Fruit fly (Drosophila melanogaster) whole organism, wandering third instar larva: Measurements from ENCODE around the gene CG32022.

Experiments
- Abd-B ChIP-seq: fragments of >200 bp; optimal IDR thresholded peaks from 2 replicates; lab custom pipeline; 2017; ENCODE audit warnings: missing biosample characterization, missing genetic modification characterization
- CG32264 ChIP-seq: fragments of 200-800 bp; sonication (Bioruptor generic); optimal IDR thresholded peaks from 2 replicates; lab custom pipeline; 2016; ENCODE audit warnings: missing biosample characterization, missing genetic modification characterization
- CG9705 ChIP-seq: fragments of 200-800 bp; sonication (Bioruptor generic); optimal IDR thresholded peaks from 2 replicates; lab custom pipeline; 2018; ENCODE audit warnings: missing biosample characterization, mild to moderate bottlenecking, missing genetic modification characterization
- CrebA ChIP-seq: fragments of 200-800 bp; sonication (Bioruptor generic); optimal IDR thresholded peaks from 2 replicates; lab custom pipeline; 2016; ENCODE audit warnings: missing biosample characterization, mild to moderate bottlenecking, missing genetic modification characterization, borderline replicate concordance
- Dfd ChIP-seq: fragments of >200 bp; optimal IDR thresholded peaks from 2 replicates; lab custom pipeline; 2017; ENCODE audit warnings: missing biosample characterization, missing genetic modification characterization
- Dif ChIP-seq: fragments of 200-275, 200-300 bp; sonication (Bioruptor generic); optimal IDR thresholded peaks from 2 replicates; lab custom pipeline; 2018; ENCODE audit warnings: missing biosample characterization, missing genetic modification characterization; ENCODE audit not compliant: partially characterized antibody
- GATAd ChIP-seq: sonication (Bioruptor generic); optimal IDR thresholded peaks from 2 replicates; lab custom pipeline; 2016; ENCODE audit warnings: missing biosample characterization, missing genetic modification characterization
- HLH106 ChIP-seq: fragments of 200-800 bp; optimal IDR thresholded peaks from 3 replicates; lab custom pipeline; 2019; ENCODE audit warnings: missing biosample characterization, mild to moderate bottlenecking, missing genetic modification characterization, moderate library complexity
- Hnf4 ChIP-seq: fragments of 200-800 bp; sonication (Bioruptor generic); optimal IDR thresholded peaks from 2 replicates; lab custom pipeline; 2016; ENCODE audit warnings: missing biosample characterization, mild to moderate bottlenecking, missing genetic modification characterization
- Hr78 ChIP-seq: fragments of >200 bp; optimal IDR thresholded peaks from 2 replicates; lab custom pipeline; 2017; ENCODE audit warnings: missing biosample characterization, missing genetic modification characterization
- Hr83 ChIP-seq: fragments of 200-300 bp; sonication (Bioruptor generic); optimal IDR thresholded peaks from 2 replicates; lab custom pipeline; 2016; ENCODE audit warnings: missing biosample characterization, mild to moderate bottlenecking, missing genetic modification characterization, moderate library complexity; ENCODE audit not compliant: poor library complexity, severe bottlenecking
- Jra ChIP-seq: sonication (Bioruptor generic); optimal IDR thresholded peaks from 2 replicates; lab custom pipeline; 2016; ENCODE audit warnings: missing biosample characterization, missing genetic modification characterization
- Mio ChIP-seq: sonication (Bioruptor generic); optimal IDR thresholded peaks from 2 replicates; lab custom pipeline; 2016; ENCODE audit warnings: missing biosample characterization, missing genetic modification characterization
- Myc ChIP-seq: fragments of >200 bp; optimal IDR thresholded peaks from 2 replicates; lab custom pipeline; 2017
- N ChIP-seq: fragments of >200 bp; optimal IDR thresholded peaks from 2 replicates; lab custom pipeline; 2018; ENCODE audit warnings: missing biosample characterization, missing external identifiers, missing genetic modification characterization
- OdsH ChIP-seq: fragments of 200-800 bp; sonication (Bioruptor generic); optimal IDR thresholded peaks from 2 replicates; lab custom pipeline; 2016; ENCODE audit warnings: missing biosample characterization, mild to moderate bottlenecking, missing genetic modification characterization
- Rel ChIP-seq, 2 experiments: fragments of 200-800 bp; sonication (Bioruptor generic) in 1 of 2; optimal IDR thresholded peaks; 2 replicates in 1 of 2; 3 replicates in 1 of 2; lab custom pipeline; 2016 to 2019; ENCODE audit warnings: mild to moderate bottlenecking in 2 of 2, missing biosample characterization in 2 of 2, missing genetic modification characterization in 2 of 2, moderate library complexity in 1 of 2
- Sp1 ChIP-seq: fragments of 200-800 bp; sonication (Bioruptor generic); optimal IDR thresholded peaks from 3 replicates; lab custom pipeline; 2019; ENCODE audit warnings: missing biosample characterization, mild to moderate bottlenecking, missing genetic modification characterization, moderate library complexity
- Vsx2 ChIP-seq: fragments of 200-300, 225-300 bp; sonication (Bioruptor generic); optimal IDR thresholded peaks from 2 replicates; lab custom pipeline; 2018; ENCODE audit warnings: missing biosample characterization, missing genetic modification characterization; ENCODE audit not compliant: partially characterized antibody
- br ChIP-seq: fragments of 200-800 bp; sonication (Bioruptor generic); optimal IDR thresholded peaks from 2 replicates; lab custom pipeline; 2016; ENCODE audit warnings: missing biosample characterization, missing genetic modification characterization
- brk ChIP-seq: fragments of 200-800 bp; sonication (Bioruptor generic); optimal IDR thresholded peaks from 2 replicates; lab custom pipeline; 2016; ENCODE audit warnings: missing biosample characterization, mild to moderate bottlenecking, missing genetic modification characterization
- dmrt93B ChIP-seq: fragments of 200-800 bp; sonication (Bioruptor generic); optimal IDR thresholded peaks from 2 replicates; lab custom pipeline; 2018; ENCODE audit warnings: missing biosample characterization, mild to moderate bottlenecking, missing genetic modification characterization
- dsf ChIP-seq: sonication (Bioruptor generic); optimal IDR thresholded peaks from 2 replicates; lab custom pipeline; 2016; ENCODE audit warnings: missing biosample characterization, missing genetic modification characterization, borderline replicate concordance
- ey ChIP-seq: fragments of 200-800 bp; sonication (Bioruptor generic); optimal IDR thresholded peaks from 2 replicates; lab custom pipeline; 2016; ENCODE audit warnings: missing biosample characterization, missing genetic modification characterization
- foxo ChIP-seq, 2 experiments: fragments of 200-800 bp; sonication (Bioruptor generic); optimal IDR thresholded peaks; 2 replicates in 1 of 2; 3 replicates in 1 of 2; lab custom pipeline; 2016 to 2017; ENCODE audit warnings: missing biosample characterization in 2 of 2, missing genetic modification characterization in 2 of 2
- fru ChIP-seq: fragments of 200-800 bp; sonication (Bioruptor generic); optimal IDR thresholded peaks from 3 replicates; lab custom pipeline; 2016; ENCODE audit warnings: missing biosample characterization, mild to moderate bottlenecking, missing genetic modification characterization
- h ChIP-seq: fragments of 200-800 bp; sonication (Bioruptor generic); optimal IDR thresholded peaks from 3 replicates; lab custom pipeline; 2016; ENCODE audit warnings: missing biosample characterization, mild to moderate bottlenecking, missing genetic modification characterization
- jim ChIP-seq: fragments of 175-275, 200-325 bp; sonication (Bioruptor generic); optimal IDR thresholded peaks from 2 replicates; lab custom pipeline; 2016; ENCODE audit warnings: missing biosample characterization, mild to moderate bottlenecking, missing genetic modification characterization
- lola ChIP-seq: fragments of >200 bp; optimal IDR thresholded peaks from 2 replicates; lab custom pipeline; 2017; ENCODE audit warnings: missing biosample characterization, missing genetic modification characterization
- pan ChIP-seq: fragments of >200 bp; optimal IDR thresholded peaks from 2 replicates; lab custom pipeline; 2017
- psq ChIP-seq: fragments of 200-800 bp; sonication (Bioruptor generic); optimal IDR thresholded peaks from 3 replicates; lab custom pipeline; 2017; ENCODE audit warnings: missing biosample characterization, mild to moderate bottlenecking, missing genetic modification characterization, moderate library complexity
- rgr ChIP-seq: fragments of 200-800 bp; sonication (Bioruptor generic); optimal IDR thresholded peaks from 3 replicates; lab custom pipeline; 2016; ENCODE audit warnings: missing biosample characterization, mild to moderate bottlenecking, missing genetic modification characterization
- sage ChIP-seq: fragments of 200-800 bp; sonication (Bioruptor generic); optimal IDR thresholded peaks from 2 replicates; lab custom pipeline; 2016; ENCODE audit warnings: missing biosample characterization, mild to moderate bottlenecking, missing genetic modification characterization
- tai ChIP-seq: sonication (Bioruptor generic); optimal IDR thresholded peaks from 2 replicates; lab custom pipeline; 2016; ENCODE audit warnings: missing biosample characterization, missing genetic modification characterization
- usp ChIP-seq: fragments of >200 bp; optimal IDR thresholded peaks from 2 replicates; lab custom pipeline; 2017; ENCODE audit warnings: missing biosample characterization, missing genetic modification characterization

The CG32022 gene

dm6 chr3L:8698493-8699166, 22.4 kb downstream of the CG32022 start:
- TF ChIP-seq Myc (no peak), Hnf4 (GFP tag; lab: Kevin White, UChicago) (peak; percentile 46), OdsH (GFP tag; lab: Kevin White, UChicago) (no peak), Rel (GFP tag; optimal IDR thresholded peaks at IDR 0.05; lab: Kevin White, UChicago) (no peak), Rel (tag; optimal IDR thresholded peaks at IDR 0.05; lab: Kevin White, UChicago) (peak; percentile 28), psq (no peak), CG32264 (GFP tag; lab: Kevin White, UChicago) (no peak), Vsx2 (GFP tag; lab: Kevin White, UChicago) (peak; percentile 21)

- no peak for TF ChIP-seq Dif (GFP tag; lab: Kevin White, UChicago)
- TF ChIP-seq HLH106 (tag; lab: Kevin White, UChicago), result peak; percentile 4
- no peak for TF ChIP-seq Rel (GFP tag; optimal IDR thresholded peaks at IDR 0.05; lab: Kevin White, UChicago)
- TF ChIP-seq Rel (tag; optimal IDR thresholded peaks at IDR 0.05; lab: Kevin White, UChicago), result peak; percentile 64
- TF ChIP-seq psq, result no peak
- peak; percentile 98 for TF ChIP-seq Dfd (GFP tag; lab: Kevin White, UChicago)
Observed at dm6 chr3L:8697862-8698261, 23.2 kb downstream of the CG32022 start.

dm6 chr3L:8696487-8696954, 24.6 kb downstream of the CG32022 start:
- TF ChIP-seq tai (GFP tag; lab: Kevin White, UChicago) (peak; percentile 89), dsf (GFP tag; lab: Kevin White, UChicago) (peak; percentile 30), Hr78 (no peak), GATAd (GFP tag; lab: Kevin White, UChicago) (no peak), Sp1 (GFP tag; lab: Kevin White, UChicago) (peak; percentile 50), brk (GFP tag; lab: Kevin White, UChicago) (peak; percentile 55), CG9705 (peak; percentile 42), Mio (GFP tag; lab: Kevin White, UChicago) (no peak), fru (GFP tag; lab: Kevin White, UChicago) (peak; percentile 63), Rel (GFP tag; optimal IDR thresholded peaks at IDR 0.05; lab: Kevin White, UChicago) (peak; percentile 11), Rel (tag; optimal IDR thresholded peaks at IDR 0.05; lab: Kevin White, UChicago) (peak; percentile 85), OdsH (GFP tag; lab: Kevin White, UChicago) (peak; percentile 78), foxo (GFP tag; optimal IDR thresholded peaks at IDR 0.05; lab: Kevin White, UChicago) (peak in 1 of 2 experiments; percentile 64), dmrt93B (peak; percentile 39), CG32264 (GFP tag; lab: Kevin White, UChicago) (no peak), lola (no peak), ey (GFP tag; lab: Kevin White, UChicago) (peak; percentile 7), usp (GFP tag; lab: Kevin White, UChicago) (no peak), Hr83 (GFP tag; lab: Kevin White, UChicago) (peak; percentile 99), HLH106 (tag; lab: Kevin White, UChicago) (peak; percentile 48), Dif (GFP tag; lab: Kevin White, UChicago) (no peak), h (peak; percentile 99), sage (GFP tag; lab: Kevin White, UChicago) (peak; percentile 58), psq (peak; percentile 64), Vsx2 (GFP tag; lab: Kevin White, UChicago) (no peak), jim (GFP tag; lab: Kevin White, UChicago) (peak; percentile 55), Hnf4 (GFP tag; lab: Kevin White, UChicago) (peak; percentile 67), rgr (GFP tag; lab: Kevin White, UChicago) (peak; percentile 86), N (GFP tag; lab: Kevin White, UChicago) (no peak), pan (lab: Kevin White, UChicago) (no peak), Abd-B (GFP tag; lab: Kevin White, UChicago) (no peak), Jra (GFP tag; lab: Kevin White, UChicago) (peak; percentile 54), CrebA (GFP tag; lab: Kevin White, UChicago) (peak; percentile 4), br (peak; percentile 65)
